Fruit fly (Drosophila melanogaster) whole organism, embryonic: ENCODE measurements around the gene Rbf2.

Experiments
- Atf3 ChIP-seq: fragments of 200-800 bp; sonication (Bioruptor generic); optimal IDR thresholded peaks from 3 replicates; lab custom pipeline; 2016; ENCODE audit warnings: missing biosample characterization, missing genetic modification characterization
- C15 ChIP-seq: fragments of 200-800 bp; sonication (Bioruptor generic); IDR thresholded peaks from 3 replicates; pipeline ENCODE4 v1.3.6; 2022; ENCODE audit warnings: missing biosample characterization, missing genetic modification characterization
- CG10209 ChIP-seq: fragments of 200-800 bp; sonication (Bioruptor generic); optimal IDR thresholded peaks from 3 replicates; lab custom pipeline; 2017; ENCODE audit warnings: missing biosample characterization, mild to moderate bottlenecking, missing genetic modification characterization, missing genetic modification reagents
- CG10979 ChIP-seq: fragments of 200-800 bp; sonication (Bioruptor generic); optimal IDR thresholded peaks from 2 replicates; lab custom pipeline; 2018; ENCODE audit warnings: missing biosample characterization, mild to moderate bottlenecking, missing genetic modification characterization, moderate library complexity
- CG11093 ChIP-seq: fragments of 200-800 bp; sonication (Bioruptor generic); IDR thresholded peaks from 3 replicates; pipeline ENCODE4 v1.3.6; 2022; ENCODE audit warnings: missing biosample characterization, missing genetic modification characterization
- CG11398 ChIP-seq: fragments of 200-800 bp; sonication (Bioruptor generic); optimal IDR thresholded peaks from 2 replicates; lab custom pipeline; 2016; ENCODE audit warnings: missing biosample characterization, missing genetic modification characterization
- CG11456 ChIP-seq: fragments of 200-800 bp; sonication (Bioruptor generic); IDR thresholded peaks from 3 replicates; pipeline ENCODE4 v1.3.6; 2022; ENCODE audit warnings: missing biosample characterization, missing genetic modification characterization
- CG11504 ChIP-seq: fragments of 200-800 bp; sonication (Bioruptor generic); optimal IDR thresholded peaks from 3 replicates; lab custom pipeline; 2019; ENCODE audit warnings: missing biosample characterization, mild to moderate bottlenecking, missing genetic modification characterization, moderate library complexity
- CG12299 ChIP-seq: fragments of 200-800 bp; sonication (Bioruptor generic); optimal IDR thresholded peaks from 2 replicates; lab custom pipeline; 2018; ENCODE audit warnings: missing biosample characterization, mild to moderate bottlenecking, missing genetic modification characterization
- CG14441 ChIP-seq: fragments of 200-800 bp; sonication (Bioruptor generic); IDR thresholded peaks from 2 replicates; pipeline ENCODE4 v1.3.6; 2022; ENCODE audit warnings: missing biosample characterization, missing genetic modification characterization
- CG16815 ChIP-seq: fragments of 200-800 bp; sonication (Bioruptor generic); optimal IDR thresholded peaks from 3 replicates; lab custom pipeline; 2017; ENCODE audit warnings: missing biosample characterization, mild to moderate bottlenecking, missing genetic modification characterization
- CG4360 ChIP-seq: fragments of 200-800 bp; sonication (Bioruptor generic); IDR thresholded peaks from 2 replicates; pipeline ENCODE4 v1.3.6; 2022; ENCODE audit warnings: missing biosample characterization, missing genetic modification characterization
- CG43689 ChIP-seq: fragments of 200-800 bp; sonication (Bioruptor generic); IDR thresholded peaks from 2 replicates; pipeline ENCODE4 v1.3.6; 2022; ENCODE audit warnings: missing biosample characterization, missing genetic modification characterization
- CG6854 ChIP-seq: fragments of 200-800 bp; sonication (Bioruptor generic); optimal IDR thresholded peaks from 3 replicates; lab custom pipeline; 2017; ENCODE audit warnings: missing biosample characterization, mild to moderate bottlenecking, missing genetic modification characterization
- CG7271 ChIP-seq: fragments of 200-800 bp; sonication (Bioruptor generic); optimal IDR thresholded peaks from 2 replicates; lab custom pipeline; 2018; ENCODE audit warnings: missing biosample characterization, mild to moderate bottlenecking, missing genetic modification characterization, moderate library complexity
- CG8924 ChIP-seq: fragments of 200-800 bp; optimal IDR thresholded peaks from 3 replicates; lab custom pipeline; 2019; ENCODE audit warnings: missing biosample characterization, mild to moderate bottlenecking, missing genetic modification characterization, moderate library complexity
- CkIIα-i1 ChIP-seq: fragments of 200-800 bp; sonication (Bioruptor generic); IDR thresholded peaks from 2 replicates; pipeline ENCODE4 v1.3.6; 2022; ENCODE audit warnings: missing biosample characterization, missing genetic modification characterization
- D19A ChIP-seq: fragments of 200-800 bp; optimal IDR thresholded peaks from 3 replicates; lab custom pipeline; 2019; ENCODE audit warnings: missing biosample characterization, mild to moderate bottlenecking, missing genetic modification characterization, moderate library complexity
- Dbx ChIP-seq: fragments of 200-800 bp; sonication (Bioruptor generic); IDR thresholded peaks from 3 replicates; pipeline ENCODE4 v1.3.6; 2022; ENCODE audit warnings: missing biosample characterization, missing genetic modification characterization
- Dip2 ChIP-seq: fragments of 200-800 bp; sonication (Bioruptor generic); IDR thresholded peaks from 2 replicates; pipeline ENCODE4 v1.3.6; 2022; ENCODE audit warnings: missing biosample characterization, missing genetic modification characterization
- ERR ChIP-seq: fragments of 200-800 bp; sonication (Bioruptor generic); optimal IDR thresholded peaks from 2 replicates; lab custom pipeline; 2016; ENCODE audit warnings: missing biosample characterization, missing genetic modification characterization
- Ets97D ChIP-seq: fragments of 200-800 bp; sonication (Bioruptor generic); optimal IDR thresholded peaks from 3 replicates; lab custom pipeline; 2016; ENCODE audit warnings: missing biosample characterization, missing genetic modification characterization
- Hmr ChIP-seq: fragments of 200-800 bp; sonication (Bioruptor generic); optimal IDR thresholded peaks from 3 replicates; lab custom pipeline; 2017; ENCODE audit warnings: mild to moderate bottlenecking, missing biosample characterization, missing genetic modification reagents, missing genetic modification characterization
- Lpt ChIP-seq: fragments of >200 bp; optimal IDR thresholded peaks from 2 replicates; lab custom pipeline; 2018; ENCODE audit warnings: missing biosample characterization, missing genetic modification characterization
- Ravus ChIP-seq: fragments of 200-800 bp; sonication (Bioruptor generic); IDR thresholded peaks from 2 replicates; pipeline ENCODE4 v1.3.6; 2022; ENCODE audit warnings: missing biosample characterization, missing genetic modification characterization
- Six4 ChIP-seq: fragments of 200-800 bp; sonication (Bioruptor generic); optimal IDR thresholded peaks from 2 replicates; lab custom pipeline; 2016; ENCODE audit warnings: missing biosample characterization, missing genetic modification characterization
- TFAM ChIP-seq: fragments of 200-800 bp; sonication (Bioruptor generic); optimal IDR thresholded peaks from 2 replicates; lab custom pipeline; 2017; ENCODE audit warnings: missing biosample characterization, missing genetic modification characterization, inconsistent platforms
- Tbp ChIP-seq: fragments of >200 bp; optimal IDR thresholded peaks from 2 replicates; lab custom pipeline; 2018; ENCODE audit warnings: missing biosample characterization, missing genetic modification characterization
- Vsx1 ChIP-seq: fragments of 200-800 bp; sonication (Bioruptor generic); optimal IDR thresholded peaks from 2 replicates; lab custom pipeline; 2017; ENCODE audit warnings: missing biosample characterization, mild to moderate bottlenecking, missing genetic modification characterization, missing genetic modification reagents
- Xrp1 ChIP-seq: fragments of 200-800 bp; sonication (Bioruptor generic); IDR thresholded peaks from 2 replicates; pipeline ENCODE4 v1.3.6; 2022; ENCODE audit warnings: missing biosample characterization, missing genetic modification characterization
- br ChIP-seq: fragments of >200 bp; optimal IDR thresholded peaks from 2 replicates; lab custom pipeline; 2017
- cwo ChIP-seq: fragments of 200-800 bp; sonication (Bioruptor generic); optimal IDR thresholded peaks from 3 replicates; lab custom pipeline; 2017; ENCODE audit warnings: missing biosample characterization, missing genetic modification characterization, mild to moderate bottlenecking, moderate library complexity, missing genetic modification reagents
- esg ChIP-seq: fragments of 200-800 bp; sonication (Bioruptor generic); conservative IDR thresholded peaks from 2 replicates; pipeline ENCODE4 v1.3.6; 2022; ENCODE audit warnings: missing biosample characterization, missing genetic modification characterization
- ewg ChIP-seq: fragments of 200-800 bp; sonication (Bioruptor generic); optimal IDR thresholded peaks from 3 replicates; lab custom pipeline; 2017; ENCODE audit warnings: mild to moderate bottlenecking, missing biosample characterization, missing genetic modification reagents, missing genetic modification characterization
- fd96Cb ChIP-seq: fragments of 200-800 bp; sonication (Bioruptor generic); optimal IDR thresholded peaks from 2 replicates; lab custom pipeline; 2018; ENCODE audit warnings: missing biosample characterization, mild to moderate bottlenecking, missing genetic modification characterization, moderate library complexity
- fu2 ChIP-seq: fragments of 200-800 bp; sonication (Bioruptor generic); optimal IDR thresholded peaks from 2 replicates; lab custom pipeline; 2016; ENCODE audit warnings: missing biosample characterization, missing genetic modification characterization
- grau ChIP-seq: fragments of 200-800 bp; optimal IDR thresholded peaks from 3 replicates; lab custom pipeline; 2019; ENCODE audit warnings: missing biosample characterization, mild to moderate bottlenecking, missing genetic modification characterization, moderate library complexity
- h ChIP-seq: fragments of >200 bp; optimal IDR thresholded peaks from 2 replicates; lab custom pipeline; 2017
- inv ChIP-seq: fragments of 200-800 bp; sonication (Bioruptor generic); IDR thresholded peaks from 2 replicates; pipeline ENCODE4 v1.3.6; 2022; ENCODE audit warnings: missing biosample characterization, missing genetic modification characterization; ENCODE audit not compliant: partially characterized antibody
- kah ChIP-seq: fragments of 200-800 bp; sonication (Bioruptor generic); optimal IDR thresholded peaks from 2 replicates; lab custom pipeline; 2018; ENCODE audit warnings: missing biosample characterization, mild to moderate bottlenecking, missing genetic modification characterization
- kay ChIP-seq: fragments of 200-800 bp; sonication (Bioruptor generic); optimal IDR thresholded peaks from 2 replicates; lab custom pipeline; 2016; ENCODE audit warnings: missing biosample characterization, missing genetic modification characterization
- kni ChIP-seq: fragments of 200-800 bp; sonication (Bioruptor generic); optimal IDR thresholded peaks from 3 replicates; lab custom pipeline; 2017; ENCODE audit warnings: mild to moderate bottlenecking, missing biosample characterization, missing genetic modification reagents, missing genetic modification characterization
- nau ChIP-seq: fragments of 200-800 bp; sonication (Bioruptor generic); optimal IDR thresholded peaks from 3 replicates; lab custom pipeline; 2017; ENCODE audit warnings: missing biosample characterization, mild to moderate bottlenecking, missing genetic modification characterization, missing genetic modification reagents
- nerfin-1 ChIP-seq: fragments of 200-800 bp; sonication (Bioruptor generic); optimal IDR thresholded peaks from 3 replicates; lab custom pipeline; 2019; ENCODE audit warnings: missing biosample characterization, mild to moderate bottlenecking, missing genetic modification characterization, moderate library complexity
- nmo ChIP-seq: fragments of 200-800 bp; sonication (Bioruptor generic); optimal IDR thresholded peaks from 2 replicates; lab custom pipeline; 2018; ENCODE audit warnings: missing biosample characterization, mild to moderate bottlenecking, missing genetic modification characterization, moderate library complexity
- onecut ChIP-seq: fragments of 200-800 bp; sonication (Bioruptor generic); IDR thresholded peaks from 2 replicates; pipeline ENCODE4 v1.3.6; 2022; ENCODE audit warnings: missing biosample characterization, missing genetic modification characterization
- phol ChIP-seq: fragments of 200-800 bp; sonication (Bioruptor generic); optimal IDR thresholded peaks from 3 replicates; lab custom pipeline; 2018; ENCODE audit warnings: missing biosample characterization, mild to moderate bottlenecking, missing genetic modification characterization, moderate library complexity
- pum ChIP-seq: fragments of 200-800 bp; sonication (Bioruptor generic); optimal IDR thresholded peaks from 2 replicates; lab custom pipeline; 2016; ENCODE audit warnings: missing biosample characterization, missing genetic modification characterization
- sim ChIP-seq: fragments of 200-800 bp; sonication (Bioruptor generic); IDR thresholded peaks from 2 replicates; pipeline ENCODE4 v1.3.6; 2022; ENCODE audit warnings: missing biosample characterization, missing genetic modification characterization
- sima ChIP-seq: fragments of 200-800 bp; sonication (Bioruptor generic); optimal IDR thresholded peaks from 2 replicates; lab custom pipeline; 2016; ENCODE audit warnings: missing biosample characterization, missing genetic modification characterization
- ssp ChIP-seq: fragments of 200-800 bp; sonication (Bioruptor generic); IDR thresholded peaks from 2 replicates; pipeline ENCODE4 v1.3.6; 2022; ENCODE audit warnings: missing biosample characterization, missing genetic modification characterization
- unpg ChIP-seq: fragments of 200-800 bp; sonication (Bioruptor generic); optimal IDR thresholded peaks from 3 replicates; lab custom pipeline; 2018; ENCODE audit warnings: missing biosample characterization, mild to moderate bottlenecking, missing genetic modification characterization, moderate library complexity
- z ChIP-seq: fragments of 200-800 bp; sonication (Bioruptor generic); IDR thresholded peaks from 3 replicates; pipeline ENCODE4 v1.3.6; 2022; ENCODE audit warnings: missing biosample characterization, missing genetic modification characterization

Rbf2 gene

DNA sequence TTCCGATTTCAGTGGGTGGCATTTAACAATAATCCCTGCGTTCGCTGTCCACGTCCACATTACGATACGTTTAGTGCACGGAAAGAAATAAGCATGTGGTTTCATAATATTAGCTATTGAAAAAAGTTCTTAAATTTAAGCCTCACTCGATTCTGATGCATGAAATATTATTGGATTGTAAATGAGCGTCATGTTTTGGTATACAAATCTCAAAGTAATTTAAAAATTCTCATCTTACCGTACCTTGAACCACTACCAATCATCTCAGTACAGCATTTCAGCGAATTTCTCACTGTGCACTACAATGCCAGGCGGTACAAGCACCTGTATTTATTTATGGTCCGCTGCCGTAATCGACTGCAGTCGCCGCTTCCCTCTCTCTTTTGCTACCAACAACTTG lies 9.0 kb downstream of the Rbf2 start (continued):
- peak; percentile 77 for TF ChIP-seq kah (GFP tag; lab: Kevin White, UChicago)
- peak; percentile 83 for TF ChIP-seq fd96Cb (tag; lab: Kevin White, UChicago)
- peak; percentile 80 for TF ChIP-seq D19A (tag; lab: Kevin White, UChicago)
- peak; percentile 82 for TF ChIP-seq CG10979 (tag; lab: Kevin White, UChicago)
- TF ChIP-seq cwo (GFP tag; lab: Kevin White, UChicago), result peak; percentile 81
- no peak for TF ChIP-seq h (lab: Kevin White, UChicago)
- peak; percentile 67 for TF ChIP-seq CG11398
- no peak for TF ChIP-seq TFAM (GFP tag; lab: Kevin White, UChicago)
- TF ChIP-seq C15 (GFP tag; lab: Robert Waterston, UW), result no peak
- TF ChIP-seq CG43689, result no peak
- TF ChIP-seq CG10209 (GFP tag; lab: Kevin White, UChicago), result peak; percentile 86
- TF ChIP-seq Dbx, result no peak
- TF ChIP-seq CG11504, result peak; percentile 88
- TF ChIP-seq CG8924 (tag; lab: Kevin White, UChicago), result peak; percentile 82
- TF ChIP-seq CG12299 (tag; lab: Kevin White, UChicago), result peak; percentile 67
- no peak for TF ChIP-seq CG14441 (GFP tag; lab: Robert Waterston, UW)
- TF ChIP-seq phol (tag; lab: Kevin White, UChicago), result peak; percentile 87
- TF ChIP-seq Ravus (GFP tag; lab: Robert Waterston, UW), result no peak
- TF ChIP-seq Hmr (GFP tag; lab: Kevin White, UChicago), result peak; percentile 75
- peak; percentile 35 for TF ChIP-seq Ets97D (GFP tag; lab: Kevin White, UChicago)
- peak; percentile 88 for TF ChIP-seq grau (tag; lab: Kevin White, UChicago)
- peak; percentile 65 for TF ChIP-seq Atf3 (GFP tag; lab: Kevin White, UChicago)
- TF ChIP-seq onecut (GFP tag; lab: Robert Waterston, UW), result peak; percentile 61
- TF ChIP-seq sima, result peak; percentile 42
- TF ChIP-seq sim, result no peak
- no peak for TF ChIP-seq br
- TF ChIP-seq CG6854 (GFP tag; lab: Kevin White, UChicago), result peak; percentile 66
- no peak for TF ChIP-seq CG7271
- no peak for TF ChIP-seq CG11456 (GFP tag; lab: Robert Waterston, UW)
- TF ChIP-seq esg (GFP tag; lab: Robert Waterston, UW), result no peak
- TF ChIP-seq Vsx1, result peak; percentile 61
- TF ChIP-seq Dip2, result no peak
- peak; percentile 54 for TF ChIP-seq kay (GFP tag; lab: Kevin White, UChicago)
- TF ChIP-seq CG16815 (GFP tag; lab: Kevin White, UChicago), result peak; percentile 56
- TF ChIP-seq CG11093 (GFP tag; lab: Robert Waterston, UW), result peak; percentile 73; the same call in 2 of the 3 replicates
- peak; percentile 90 for TF ChIP-seq unpg (GFP tag; lab: Kevin White, UChicago)
- TF ChIP-seq nau (GFP tag; lab: Kevin White, UChicago), result peak; percentile 75
- TF ChIP-seq CkIIα-i1 (GFP tag; lab: Robert Waterston, UW), result no peak
- TF ChIP-seq ssp (GFP tag; lab: Robert Waterston, UW), result no peak
- no peak for TF ChIP-seq Xrp1
- TF ChIP-seq pum (GFP tag; lab: Kevin White, UChicago), result peak; percentile 77
- TF ChIP-seq kni, result no peak
- TF ChIP-seq nerfin-1 (tag; lab: Kevin White, UChicago), result peak; percentile 76
- no peak for TF ChIP-seq z
- TF ChIP-seq inv (GFP tag; lab: Robert Waterston, UW), result no peak
- TF ChIP-seq Tbp (GFP tag; lab: Kevin White, UChicago), result no peak
- TF ChIP-seq Six4 (GFP tag; lab: Kevin White, UChicago), result peak; percentile 64
- TF ChIP-seq ERR (GFP tag; lab: Kevin White, UChicago), result peak; percentile 46
- TF ChIP-seq CG4360 (GFP tag; lab: Robert Waterston, UW), result no peak
- TF ChIP-seq Lpt (GFP tag; lab: Kevin White, UChicago), result no peak
- peak; percentile 32 for TF ChIP-seq ewg (GFP tag; lab: Kevin White, UChicago)
- peak; percentile 64 for TF ChIP-seq fu2 (GFP tag; lab: Kevin White, UChicago)
- TF ChIP-seq nmo (GFP tag; lab: Kevin White, UChicago), result peak; percentile 89
